Worm (Caenorhabditis elegans): Measurements from ENCODE around the gene lin-18.

lin-18 gene

DNA sequence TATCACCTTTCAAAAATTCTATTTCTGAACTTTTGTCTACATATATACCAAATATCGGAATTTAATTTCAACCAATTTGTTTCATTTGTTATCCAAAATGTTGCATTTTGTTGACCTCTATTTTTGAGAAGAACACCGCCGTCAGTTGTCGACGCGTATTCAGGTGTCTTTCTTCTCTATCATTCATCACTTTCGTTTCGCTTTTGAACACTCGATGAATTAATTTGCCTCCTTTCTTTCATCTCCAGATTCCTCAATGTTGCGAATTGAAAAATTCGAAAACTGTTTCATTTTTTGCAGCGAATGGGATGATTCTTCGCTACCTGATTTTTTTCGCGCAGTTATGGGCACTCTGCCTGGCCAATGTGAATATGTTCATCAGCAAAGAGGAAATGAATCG is at the start of gene lin-18:
TSS of gene lin-18 (plus strand) at position 301 of the 400 bp plus-strand sequence.
- no peak for TF ChIP-seq sea-1 (GFP tag; conservative IDR thresholded peaks at IDR 0.05)
- TF ChIP-seq ceh-36 (tag; optimal IDR thresholded peaks at IDR 0.05) = no peak
- TF ChIP-seq hmg-4 (GFP tag; optimal IDR thresholded peaks at IDR 0.05) = no peak
- no peak for TF ChIP-seq hnd-1 (tag; optimal IDR thresholded peaks at IDR 0.05)
- TF ChIP-seq tra-4 (tag; optimal IDR thresholded peaks at IDR 0.05) = no peak
- TF ChIP-seq tbx-11 (GFP tag; IDR thresholded peaks at IDR 0.05) = no peak
- no peak for TF ChIP-seq tbx-37 (GFP tag; conservative IDR thresholded peaks at IDR 0.05)
- TF ChIP-seq B0310.2 (tag; optimal IDR thresholded peaks at IDR 0.05) = no peak

DNA sequence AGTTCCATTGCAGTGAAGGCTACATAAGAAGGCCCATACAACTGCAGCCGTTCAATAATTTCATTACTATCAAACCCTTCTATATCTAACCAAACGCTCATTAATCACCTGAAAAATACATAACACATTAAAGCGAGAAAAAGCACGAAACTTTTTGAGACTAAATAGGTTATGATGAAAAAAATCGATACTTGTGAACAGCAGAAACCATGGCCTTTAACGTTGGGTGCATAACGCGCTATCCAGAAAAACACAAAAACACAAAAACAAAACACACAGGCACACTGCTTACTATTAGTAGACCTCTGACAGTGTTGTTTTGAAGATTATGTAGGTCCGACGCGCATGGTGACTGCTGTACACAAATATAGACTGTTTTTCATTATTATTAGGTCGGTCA is 47.1 kb upstream of the lin-18 start, which contains the start of gene T22B2.5:
TSS of gene T22B2.5 (minus strand) at position 101 of the 400 bp plus-strand sequence.
- TF ChIP-seq flt-1 (GFP tag; IDR thresholded peaks at IDR 0.05) = no peak

DNA sequence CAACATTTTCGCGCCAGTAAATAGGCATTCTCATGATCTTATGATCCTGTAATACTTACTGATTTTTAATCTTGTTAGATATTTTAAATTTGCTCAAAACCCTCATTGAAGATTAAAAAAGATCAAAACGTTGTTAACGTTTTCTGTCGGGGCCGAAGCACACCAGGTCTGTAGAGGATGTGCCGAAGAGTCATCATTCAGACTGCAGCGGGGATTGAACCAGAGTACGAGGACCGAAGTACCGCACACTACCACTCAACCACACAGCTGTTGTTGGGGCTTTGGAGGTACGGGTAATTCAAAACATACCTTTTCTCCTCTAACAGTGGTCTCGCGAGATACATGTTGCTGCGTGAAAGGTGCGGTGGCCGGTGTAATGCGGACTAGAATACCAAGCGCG is 44.1 kb upstream of the lin-18 start:
- peak; percentile 42 for TF ChIP-seq F13C5.2 (tag; optimal IDR thresholded peaks at IDR 0.05)
- peak; percentile 50; the same call in 1 of the 2 replicates for TF ChIP-seq tbx-37 (GFP tag; conservative IDR thresholded peaks at IDR 0.05)
- peak; percentile 35 for TF ChIP-seq hnd-1 (tag; optimal IDR thresholded peaks at IDR 0.05)
- peak; percentile 70 for TF ChIP-seq flt-1 (GFP tag; IDR thresholded peaks at IDR 0.05)
- TF ChIP-seq sea-1 (GFP tag; conservative IDR thresholded peaks at IDR 0.05) = peak; percentile 77; the same call in 1 of the 2 replicates
- TF ChIP-seq tbx-11 (GFP tag; IDR thresholded peaks at IDR 0.05) = peak; percentile 64
- TF ChIP-seq B0310.2 (tag; optimal IDR thresholded peaks at IDR 0.05) = peak; percentile 75
- no peak for TF ChIP-seq ets-7 (tag; optimal IDR thresholded peaks at IDR 0.05)
- peak; percentile 49 for TF ChIP-seq ceh-13 (GFP tag; optimal IDR thresholded peaks at IDR 0.05)
- peak; percentile 33 for TF ChIP-seq hmbx-1 (tag; optimal IDR thresholded peaks at IDR 0.05)
- TF ChIP-seq tra-4 (tag; optimal IDR thresholded peaks at IDR 0.05) = peak; percentile 49
- TF ChIP-seq scrt-1 (GFP tag; IDR thresholded peaks at IDR 0.05) = peak; percentile 82
- no peak for TF ChIP-seq ama-1 (optimal IDR thresholded peaks at IDR 0.05)
- peak; percentile 83 for TF ChIP-seq pes-1 (GFP tag; IDR thresholded peaks at IDR 0.05)
- peak; percentile 76 for TF ChIP-seq hmg-4 (GFP tag; optimal IDR thresholded peaks at IDR 0.05)
- TF ChIP-seq aly-1 (tag; optimal IDR thresholded peaks at IDR 0.05) = peak; percentile 55
- peak; percentile 85 for TF ChIP-seq ceh-36 (tag; optimal IDR thresholded peaks at IDR 0.05)

DNA sequence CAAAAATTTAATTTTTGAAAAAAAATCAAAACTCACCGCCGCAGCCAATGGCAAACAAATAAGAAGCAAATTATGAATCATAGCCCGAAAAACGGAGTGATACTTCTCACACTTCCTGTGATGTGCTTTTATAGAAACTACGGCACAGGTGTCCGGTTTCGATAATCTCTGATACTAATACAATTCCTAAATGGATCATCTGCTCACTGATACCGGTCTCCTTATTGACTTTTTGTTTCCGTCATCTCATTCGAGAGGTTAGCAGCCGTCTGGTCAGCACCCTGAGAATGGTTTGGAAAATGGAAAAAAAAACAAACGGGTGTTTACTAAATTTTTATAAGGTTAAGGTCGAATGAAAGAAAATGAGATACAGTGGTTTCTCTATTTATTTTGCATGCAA is 42.6 kb upstream of the lin-18 start, which contains the start of gene idpp-9:
TSS of gene idpp-9 (minus strand) at position 101 of the 400 bp plus-strand sequence.
- no peak for TF ChIP-seq B0310.2 (tag; optimal IDR thresholded peaks at IDR 0.05)
- no peak for TF ChIP-seq F13C5.2 (tag; optimal IDR thresholded peaks at IDR 0.05)
- no peak for TF ChIP-seq tra-4 (tag; optimal IDR thresholded peaks at IDR 0.05)
- no peak for TF ChIP-seq scrt-1 (GFP tag; IDR thresholded peaks at IDR 0.05)

DNA sequence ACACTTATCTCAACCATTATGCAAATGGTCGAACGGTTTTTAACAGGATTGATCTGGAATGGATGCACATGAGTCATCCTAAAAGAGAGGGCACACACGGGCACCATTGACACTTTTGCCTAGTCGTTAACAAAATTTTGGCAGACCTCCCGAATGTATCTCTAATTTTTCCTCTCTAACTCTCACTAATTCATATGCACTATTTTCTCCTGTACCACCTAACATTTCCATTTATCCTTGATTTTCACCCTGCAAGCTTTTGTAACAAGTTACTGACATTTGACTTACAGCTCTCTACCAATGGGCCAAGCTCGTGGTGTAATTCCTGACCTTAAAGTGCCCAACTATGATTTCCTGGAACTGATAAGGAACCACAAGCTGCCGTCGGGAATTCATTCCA is 41.3 kb upstream of the lin-18 start, which contains the start of gene T22B2.3:
TSS of gene T22B2.3 (plus strand) at position 301 of the 400 bp plus-strand sequence.
- TF ChIP-seq hmbx-1 (tag; optimal IDR thresholded peaks at IDR 0.05) = no peak
- no peak for TF ChIP-seq hnd-1 (tag; optimal IDR thresholded peaks at IDR 0.05)
- no peak for TF ChIP-seq hmg-4 (GFP tag; optimal IDR thresholded peaks at IDR 0.05)
- TF ChIP-seq F13C5.2 (tag; optimal IDR thresholded peaks at IDR 0.05) = no peak
- TF ChIP-seq ama-1 (optimal IDR thresholded peaks at IDR 0.05) = no peak
- no peak for TF ChIP-seq sea-1 (GFP tag; conservative IDR thresholded peaks at IDR 0.05)
- TF ChIP-seq ceh-13 (GFP tag; optimal IDR thresholded peaks at IDR 0.05) = no peak
- TF ChIP-seq ets-7 (tag; optimal IDR thresholded peaks at IDR 0.05) = no peak
- TF ChIP-seq pes-1 (GFP tag; IDR thresholded peaks at IDR 0.05) = no peak
- TF ChIP-seq ceh-36 (tag; optimal IDR thresholded peaks at IDR 0.05) = no peak
- TF ChIP-seq flt-1 (GFP tag; IDR thresholded peaks at IDR 0.05) = no peak
- TF ChIP-seq tbx-37 (GFP tag; conservative IDR thresholded peaks at IDR 0.05) = no peak
- no peak for TF ChIP-seq B0310.2 (tag; optimal IDR thresholded peaks at IDR 0.05)
- no peak for TF ChIP-seq scrt-1 (GFP tag; IDR thresholded peaks at IDR 0.05)
- no peak for TF ChIP-seq tra-4 (tag; optimal IDR thresholded peaks at IDR 0.05)
- TF ChIP-seq tbx-11 (GFP tag; IDR thresholded peaks at IDR 0.05) = no peak
- no peak for TF ChIP-seq aly-1 (tag; optimal IDR thresholded peaks at IDR 0.05)

DNA sequence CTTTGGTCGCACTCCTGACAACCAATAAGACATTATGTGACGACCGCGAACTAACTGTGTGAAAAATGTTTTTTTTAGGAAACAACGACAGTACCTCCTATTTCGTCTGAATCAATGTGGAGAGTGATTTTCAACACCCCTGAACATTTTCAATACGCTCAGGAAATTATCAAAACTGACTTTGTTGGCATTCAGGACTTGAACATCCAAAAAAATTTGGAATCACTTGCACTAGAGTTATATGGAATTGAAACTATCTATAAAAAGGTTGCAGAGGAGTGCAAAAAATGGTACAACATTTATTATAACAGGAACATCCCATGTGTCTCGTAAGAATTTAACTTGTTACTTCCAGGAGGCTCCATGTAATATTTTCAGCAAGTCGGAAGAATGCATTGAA is 40.2 kb upstream of the lin-18 start:
- TF ChIP-seq ceh-36 (tag; optimal IDR thresholded peaks at IDR 0.05) (no peak), tbx-37 (GFP tag; conservative IDR thresholded peaks at IDR 0.05) (no peak), hnd-1 (tag; optimal IDR thresholded peaks at IDR 0.05) (no peak), hmbx-1 (tag; optimal IDR thresholded peaks at IDR 0.05) (no peak), pes-1 (GFP tag; IDR thresholded peaks at IDR 0.05) (no peak), B0310.2 (tag; optimal IDR thresholded peaks at IDR 0.05) (no peak), F13C5.2 (tag; optimal IDR thresholded peaks at IDR 0.05) (no peak)

DNA sequence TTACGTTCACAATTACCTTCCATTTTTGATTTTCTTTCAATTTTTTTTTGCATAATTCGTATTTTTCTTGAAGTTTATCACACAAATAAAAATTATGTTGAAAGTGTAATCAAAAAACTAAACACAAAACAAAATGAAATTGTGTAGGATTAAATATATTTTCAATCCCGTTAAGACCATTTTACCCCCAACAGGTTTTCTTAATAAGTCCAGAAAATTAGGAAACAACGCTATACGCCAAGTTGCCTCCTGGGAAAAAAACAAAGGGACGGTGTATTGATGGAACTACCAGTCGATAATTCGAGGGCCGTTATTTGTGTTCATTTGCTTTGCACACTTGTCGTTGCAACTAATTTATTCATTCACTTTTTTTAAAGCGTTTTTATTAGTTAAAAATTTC is 38.7 kb upstream of the lin-18 start:
- TF ChIP-seq flt-1 (GFP tag; IDR thresholded peaks at IDR 0.05) (no peak), aly-1 (tag; optimal IDR thresholded peaks at IDR 0.05) (no peak), sea-1 (GFP tag; conservative IDR thresholded peaks at IDR 0.05) (no peak), hnd-1 (tag; optimal IDR thresholded peaks at IDR 0.05) (no peak)

DNA sequence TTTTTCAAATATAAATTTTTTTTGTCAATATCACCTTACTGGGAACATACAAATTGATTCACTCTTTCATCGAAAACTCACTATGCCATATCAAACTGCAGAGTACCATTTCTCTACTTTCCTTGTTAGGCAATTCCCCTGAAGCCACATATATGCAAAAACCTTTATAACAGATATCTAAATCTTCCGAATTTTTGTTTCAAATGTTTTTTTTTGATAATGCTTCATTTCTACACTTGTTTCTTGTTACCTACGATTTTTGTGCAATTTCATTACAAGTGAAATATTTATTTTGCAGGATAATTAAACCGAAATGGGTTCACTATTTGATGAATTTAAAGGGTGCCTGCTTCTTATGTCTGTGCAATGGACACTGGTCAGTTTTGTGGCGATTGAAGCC is 38.3 kb upstream of the lin-18 start, which contains the start of gene T22B2.2:
TSS of gene T22B2.2 (plus strand) at position 301 of the 400 bp plus-strand sequence.
- no peak for TF ChIP-seq scrt-1 (GFP tag; IDR thresholded peaks at IDR 0.05)
- no peak for TF ChIP-seq tbx-11 (GFP tag; IDR thresholded peaks at IDR 0.05)
- TF ChIP-seq ceh-13 (GFP tag; optimal IDR thresholded peaks at IDR 0.05) = no peak
- no peak for TF ChIP-seq ama-1 (optimal IDR thresholded peaks at IDR 0.05)

DNA sequence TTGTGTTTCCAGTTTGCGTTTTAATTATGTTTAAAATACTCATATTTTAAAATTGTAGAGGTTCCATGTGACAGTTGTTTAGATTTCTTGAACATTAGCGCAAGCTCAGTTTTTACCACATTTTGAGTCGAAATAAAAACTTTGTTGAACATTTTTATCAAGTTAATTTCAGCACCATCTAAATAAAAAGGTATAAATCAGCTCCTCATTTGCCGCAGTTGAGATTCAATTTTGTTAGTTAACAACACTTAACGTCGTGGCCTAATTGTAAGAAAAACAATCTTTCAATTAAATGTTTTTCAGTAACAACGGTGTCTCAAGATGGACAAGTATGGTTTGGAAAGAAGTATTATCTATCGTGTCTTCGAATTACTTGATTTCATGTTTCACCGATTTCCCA is 37.6 kb upstream of the lin-18 start:
- TF ChIP-seq tbx-37 (GFP tag; conservative IDR thresholded peaks at IDR 0.05) = no peak
- no peak for TF ChIP-seq tbx-11 (GFP tag; IDR thresholded peaks at IDR 0.05)
- no peak for TF ChIP-seq scrt-1 (GFP tag; IDR thresholded peaks at IDR 0.05)
- no peak for TF ChIP-seq B0310.2 (tag; optimal IDR thresholded peaks at IDR 0.05)
- no peak for TF ChIP-seq hmbx-1 (tag; optimal IDR thresholded peaks at IDR 0.05)
- no peak for TF ChIP-seq F13C5.2 (tag; optimal IDR thresholded peaks at IDR 0.05)
- TF ChIP-seq hmg-4 (GFP tag; optimal IDR thresholded peaks at IDR 0.05) = no peak
- TF ChIP-seq flt-1 (GFP tag; IDR thresholded peaks at IDR 0.05) = no peak
- no peak for TF ChIP-seq pes-1 (GFP tag; IDR thresholded peaks at IDR 0.05)
- no peak for TF ChIP-seq ceh-36 (tag; optimal IDR thresholded peaks at IDR 0.05)
- no peak for TF ChIP-seq sea-1 (GFP tag; conservative IDR thresholded peaks at IDR 0.05)
- TF ChIP-seq hnd-1 (tag; optimal IDR thresholded peaks at IDR 0.05) = no peak
- TF ChIP-seq ets-7 (tag; optimal IDR thresholded peaks at IDR 0.05) = no peak
- no peak for TF ChIP-seq ceh-13 (GFP tag; optimal IDR thresholded peaks at IDR 0.05)

Measured in whole organism, early embryonic.